Worm (Caenorhabditis elegans) whole organism, early embryonic: ENCODE results near the gene F36G3.3.

Experiments used
- ama-1 ChIP-seq: fragments of 150-350 bp; optimal IDR thresholded peaks from 2 replicates; lab custom pipeline; 2014
- ceh-13 ChIP-seq: fragments of 200-800 bp; sonication (Bioruptor generic); optimal IDR thresholded peaks from 2 replicates; lab custom pipeline; 2018; ENCODE audit warnings: mild to moderate bottlenecking, missing genetic modification characterization, missing compliant biosample characterization
- ceh-36 ChIP-seq: sonication (generic microtip); optimal IDR thresholded peaks from 2 replicates; lab custom pipeline; 2016; ENCODE audit warnings: missing genetic modification characterization, inconsistent platforms, missing compliant biosample characterization
- flt-1 ChIP-seq: fragments of 200-800 bp; sonication (Bioruptor generic); IDR thresholded peaks from 2 replicates; pipeline ENCODE4 v1.3.6; 2022; ENCODE audit warnings: missing genetic modification characterization, missing compliant biosample characterization
- hmg-4 ChIP-seq: fragments of 200-800 bp; sonication (Bioruptor generic); optimal IDR thresholded peaks from 2 replicates; lab custom pipeline; 2018; ENCODE audit warnings: mild to moderate bottlenecking, missing genetic modification characterization, missing compliant biosample characterization
- hnd-1 ChIP-seq: sonication (generic microtip); optimal IDR thresholded peaks from 2 replicates; lab custom pipeline; 2016; ENCODE audit warnings: missing genetic modification characterization, missing compliant biosample characterization
- pes-1 ChIP-seq: fragments of 200-800 bp; sonication (Bioruptor generic); IDR thresholded peaks from 2 replicates; pipeline ENCODE4 v1.3.6; 2022; ENCODE audit warnings: missing genetic modification reagents, missing genetic modification characterization, missing compliant biosample characterization
- scrt-1 ChIP-seq: fragments of 200-800 bp; sonication (Bioruptor generic); IDR thresholded peaks from 2 replicates; pipeline ENCODE4 v1.3.6; 2022; ENCODE audit warnings: missing genetic modification characterization, missing compliant biosample characterization
- sea-1 ChIP-seq: fragments of 200-800 bp; sonication (Bioruptor generic); conservative IDR thresholded peaks from 2 replicates; pipeline ENCODE4 v1.3.6; 2022; ENCODE audit warnings: missing genetic modification characterization, missing compliant biosample characterization
- tbx-11 ChIP-seq: fragments of 200-800 bp; sonication (Bioruptor generic); IDR thresholded peaks from 2 replicates; pipeline ENCODE4 v1.3.6; 2022; ENCODE audit warnings: missing genetic modification characterization, missing compliant biosample characterization
- tbx-37 ChIP-seq: fragments of 200-800 bp; sonication (Bioruptor generic); conservative IDR thresholded peaks from 2 replicates; pipeline ENCODE4 v1.3.6; 2022; ENCODE audit warnings: missing genetic modification reagents, missing genetic modification characterization, missing compliant biosample characterization

- no peak for TF ChIP-seq ama-1
- no peak for TF ChIP-seq hnd-1 (tag; lab: Kevin White, UChicago)
- no peak for TF ChIP-seq flt-1 (GFP tag; lab: Robert Waterston, UW)
- no peak for TF ChIP-seq hmg-4 (GFP tag; lab: Kevin White, UChicago)
- TF ChIP-seq tbx-11 = no peak
- TF ChIP-seq sea-1 (GFP tag; lab: Robert Waterston, UW) = no peak
- TF ChIP-seq scrt-1 (GFP tag; lab: Robert Waterston, UW) = no peak
- TF ChIP-seq pes-1 (GFP tag; lab: Robert Waterston, UW) = no peak
- TF ChIP-seq ceh-13 (GFP tag; lab: Kevin White, UChicago) = no peak
- peak; percentile 34 for TF ChIP-seq ceh-36 (tag; lab: Kevin White, UChicago)
- no peak for TF ChIP-seq tbx-37 (GFP tag; lab: Robert Waterston, UW)
Measured at ce11 chrX:9846975-9847374, 48.3 kb downstream of the F36G3.3 start, which contains the start of gene vab-15.
